Worm (Caenorhabditis elegans) whole organism, midembryonic: ENCODE data around the gene srh-166.

Source experiments
- cog-1 ChIP-seq: sonication (generic microtip); optimal IDR thresholded peaks from 2 replicates; lab custom pipeline; 2016; ENCODE audit warnings: missing genetic modification characterization, missing compliant biosample characterization
- flt-1 ChIP-seq: fragments of 200-800 bp; sonication (Bioruptor generic); IDR thresholded peaks from 2 replicates; pipeline ENCODE4 v1.3.6; 2022; ENCODE audit warnings: missing genetic modification characterization, missing compliant biosample characterization
- klf-2 ChIP-seq: fragments of 200-800 bp; sonication (Bioruptor generic); conservative IDR thresholded peaks from 2 replicates; pipeline ENCODE4 v1.3.6; 2022; ENCODE audit warnings: missing genetic modification reagents, missing genetic modification characterization, missing compliant biosample characterization
- med-1 ChIP-seq: sonication (generic microtip); optimal IDR thresholded peaks from 2 replicates; lab custom pipeline; 2017; ENCODE audit warnings: missing genetic modification characterization, mild to moderate bottlenecking, missing compliant biosample characterization, antibody characterized with exemption, missing genetic modification reagents; ENCODE audit not compliant: insufficient read depth
- ref-1 ChIP-seq: fragments of 200-800 bp; sonication (Bioruptor generic); conservative IDR thresholded peaks from 2 replicates; pipeline ENCODE4 v1.3.6; 2022; ENCODE audit warnings: missing genetic modification reagents, missing genetic modification characterization, missing compliant biosample characterization
- tab-1 ChIP-seq: fragments of 200-800 bp; sonication (Bioruptor generic); IDR thresholded peaks from 2 replicates; pipeline ENCODE4 v1.3.6; 2022; ENCODE audit warnings: missing genetic modification characterization, missing compliant biosample characterization
- ztf-23 ChIP-seq: fragments of 200-800 bp; sonication (Bioruptor generic); IDR thresholded peaks from 2 replicates; pipeline ENCODE4 v1.3.6; 2022; ENCODE audit warnings: missing genetic modification reagents, missing genetic modification characterization, missing compliant biosample characterization
- ztf-29 ChIP-seq: fragments of 200-800 bp; sonication (Bioruptor generic); IDR thresholded peaks from 2 replicates; pipeline ENCODE4 v1.3.6; 2022; ENCODE audit warnings: missing genetic modification reagents, missing genetic modification characterization, missing compliant biosample characterization

DNA sequence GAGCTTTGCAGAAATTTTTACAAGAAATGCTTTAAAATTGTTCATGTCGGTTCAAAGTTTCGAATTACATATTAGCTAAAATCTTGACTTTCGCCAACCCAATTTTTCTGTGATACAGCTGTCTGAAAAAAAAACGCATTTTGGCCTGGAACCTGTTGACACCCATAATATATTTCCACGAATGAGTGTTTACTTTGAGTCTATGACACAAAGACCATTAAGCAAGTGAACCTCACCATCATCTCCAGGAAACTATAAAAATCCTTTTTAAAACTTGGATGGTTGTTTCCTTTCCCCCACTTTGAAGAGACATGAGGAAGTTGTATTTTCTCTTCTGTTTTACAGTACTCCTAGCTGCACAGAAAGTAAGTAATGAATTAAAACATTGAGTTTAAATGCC is 48.6 kb upstream of the srh-166 start, which contains the start of gene clec-263:
- TF ChIP-seq tab-1 (no peak), med-1 (no peak), klf-2 (no peak), ztf-23 (no peak), flt-1 (GFP tag; lab: Robert Waterston, UW) (no peak), ztf-29 (GFP tag; lab: Robert Waterston, UW) (no peak), ref-1 (no peak), cog-1 (tag; lab: Kevin White, UChicago) (no peak)
